Worm (Caenorhabditis elegans): ENCODE measurements around the gene sftd-3.
A peak's percentile ranks its signal among the peaks of the same experiment; 100 is the strongest.

The sftd-3 gene

DNA sequence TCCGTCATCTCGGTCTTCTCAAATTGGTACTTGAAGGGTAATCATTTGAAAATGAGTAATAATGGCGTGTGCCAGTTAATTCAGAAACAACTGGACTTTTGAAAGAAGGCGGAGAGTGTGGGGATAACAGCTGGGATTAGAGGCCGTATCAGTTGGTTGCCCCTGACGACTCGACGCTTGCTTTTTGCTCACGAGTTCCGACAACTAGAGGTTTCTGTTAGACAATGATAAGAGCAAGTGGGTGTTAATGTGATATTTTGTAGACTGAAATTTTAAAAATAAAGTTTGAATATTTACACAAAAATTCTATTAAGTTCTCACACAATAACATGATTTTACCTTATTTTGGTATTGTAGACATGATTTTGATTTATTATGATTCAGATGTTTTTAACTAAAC, 41.1 kb upstream of the sftd-3 start, which contains the start of gene F44G4.7:
Gene F44G4.7, minus strand, starts transcription at position 101 of the 400 bp plus-strand sequence.
- TF ChIP-seq B0035.1 (tag; optimal IDR thresholded peaks at IDR 0.05) (no peak), hlh-26 (GFP tag; conservative IDR thresholded peaks at IDR 0.05) (no peak), lin-40 (tag; optimal IDR thresholded peaks at IDR 0.05) (no peak), rec-8 (tag; optimal IDR thresholded peaks at IDR 0.05) (no peak), K12H6.12 (tag; optimal IDR thresholded peaks at IDR 0.05) (no peak), mcd-1 (GFP tag; IDR thresholded peaks at IDR 0.05) (no peak), snpc-1.1 (tag; optimal IDR thresholded peaks at IDR 0.05; ENCODE audit: insufficient read depth) (no peak), bed-2 (GFP tag; IDR thresholded peaks at IDR 0.05) (no peak), ceh-91 (GFP tag; IDR thresholded peaks at IDR 0.05) (no peak), egl-18 (GFP tag; IDR thresholded peaks at IDR 0.05) (no peak), tlf-1 (GFP tag; optimal IDR thresholded peaks at IDR 0.05) (no peak), F57A8.1 (GFP tag; optimal IDR thresholded peaks at IDR 0.05) (no peak), Y53F4B.3 (GFP tag; IDR thresholded peaks at IDR 0.05) (no peak), ets-4 (GFP tag; optimal IDR thresholded peaks at IDR 0.05) (no peak), ceh-27 (GFP tag; optimal IDR thresholded peaks at IDR 0.05) (no peak), zim-3 (tag; optimal IDR thresholded peaks at IDR 0.05) (no peak), lin-35 (GFP tag; optimal IDR thresholded peaks at IDR 0.05) (no peak)

DNA sequence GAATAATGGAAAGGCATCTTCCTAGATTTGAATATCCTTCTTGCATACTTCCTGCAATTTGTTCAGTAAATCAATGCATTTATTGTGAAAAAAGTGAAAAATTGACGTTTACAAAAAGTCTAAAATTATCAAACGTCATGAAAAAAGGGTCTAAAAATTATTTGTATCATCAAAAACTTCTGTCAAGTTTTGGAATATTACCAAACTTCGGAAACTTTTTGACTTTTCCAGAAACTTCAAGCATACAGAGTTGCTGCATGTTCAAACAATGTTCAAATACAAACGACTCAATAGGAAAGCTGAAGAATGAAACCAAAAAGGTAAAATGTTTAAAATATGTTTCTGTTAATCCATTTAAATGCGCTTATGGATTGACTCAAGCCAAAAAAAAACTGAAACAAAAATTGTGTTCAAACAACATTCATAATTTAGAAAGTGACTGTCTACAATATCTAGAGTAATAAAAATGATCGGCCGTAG, 37.8 kb upstream of the sftd-3 start, which contains the start of gene F44G4.6:
Gene F44G4.6, minus strand, starts transcription at position 51 of the 480 bp plus-strand sequence.
- TF ChIP-seq dpff-1 (tag; optimal IDR thresholded peaks at IDR 0.05), result no peak
- no peak for TF ChIP-seq xnd-1 (tag; optimal IDR thresholded peaks at IDR 0.05)
- TF ChIP-seq ceh-40 (GFP tag; IDR thresholded peaks at IDR 0.05), result no peak
- TF ChIP-seq repo-1 (tag; optimal IDR thresholded peaks at IDR 0.05), result no peak
- TF ChIP-seq F57A8.1 (GFP tag; optimal IDR thresholded peaks at IDR 0.05), result no peak
- TF ChIP-seq rec-8 (tag; optimal IDR thresholded peaks at IDR 0.05), result no peak
- no peak for TF ChIP-seq rcor-1 (GFP tag; IDR thresholded peaks at IDR 0.05)
- no peak for TF ChIP-seq Y53G8AR.9 (GFP tag; conservative IDR thresholded peaks at IDR 0.05)
- TF ChIP-seq F23B12.7 (tag; optimal IDR thresholded peaks at IDR 0.05; ENCODE audit: insufficient read depth), result no peak
- no peak for TF ChIP-seq madf-8 (GFP tag; conservative IDR thresholded peaks at IDR 0.05)
- no peak for TF ChIP-seq hsf-1 (GFP tag; IDR thresholded peaks at IDR 0.05)

ce11 chrII:9000331-9000730, 36.4 kb upstream of the sftd-3 start, which contains the start of gene F44G4.5:
F44G4.5 (minus strand) TSS chrII:9000431.
- no peak for TF ChIP-seq lag-1 (GFP tag; IDR thresholded peaks at IDR 0.05)

ce11 chrII:8997479-8997878, 33.5 kb upstream of the sftd-3 start, which contains the start of the genes F44G4.3 and tdp-1:
F44G4.3 (minus strand) TSS chrII:8997662.
tdp-1 (plus strand) TSS chrII:8997825.
- TF ChIP-seq lsy-27 (tag; optimal IDR thresholded peaks at IDR 0.05; ENCODE audit: borderline replicate concordance, insufficient read depth), result no peak
- TF ChIP-seq Y67H2A.10 (GFP tag; conservative IDR thresholded peaks at IDR 0.05), result no peak
- TF ChIP-seq Y53F4B.3 (GFP tag; IDR thresholded peaks at IDR 0.05), result no peak
- TF ChIP-seq ztf-22 (GFP tag; optimal IDR thresholded peaks at IDR 0.05), result no peak
- no peak for TF ChIP-seq atf-7 (tag; optimal IDR thresholded peaks at IDR 0.05)
- no peak for TF ChIP-seq ZK185.1 (tag; optimal IDR thresholded peaks at IDR 0.05; ENCODE audit: poor library complexity, severe bottlenecking)
- no peak for TF ChIP-seq ama-1 (optimal IDR thresholded peaks at IDR 0.05)
- no peak for TF ChIP-seq ama-1 (GFP tag; optimal IDR thresholded peaks at IDR 0.05)
- TF ChIP-seq lsl-1 (GFP tag; optimal IDR thresholded peaks at IDR 0.05), result peak; percentile 69
- TF ChIP-seq attf-5 (GFP tag; optimal IDR thresholded peaks at IDR 0.05), result peak; percentile 2
- TF ChIP-seq lin-35 (GFP tag; optimal IDR thresholded peaks at IDR 0.05), result no peak
- TF ChIP-seq F55B11.4 (tag; optimal IDR thresholded peaks at IDR 0.05; ENCODE audit: borderline replicate concordance, insufficient read depth), result no peak
- no peak for TF ChIP-seq lir-1 (GFP tag; conservative IDR thresholded peaks at IDR 0.05)
- no peak for TF ChIP-seq K12H6.12 (tag; optimal IDR thresholded peaks at IDR 0.05)
